Fruit fly (Drosophila melanogaster) whole organism, adult: ENCODE results near the gene S6k.

Experiments used
- CG11617 ChIP-seq: fragments of 200-800 bp; sonication (Bioruptor generic); optimal IDR thresholded peaks from 2 replicates; lab custom pipeline; 2017; ENCODE audit warnings: mild to moderate bottlenecking, missing biosample characterization, missing genetic modification reagents, missing genetic modification characterization
- CG12768 ChIP-seq: fragments of 200-800 bp; sonication (Bioruptor generic); optimal IDR thresholded peaks from 2 replicates; lab custom pipeline; 2017; ENCODE audit warnings: missing biosample characterization, missing genetic modification characterization, mild to moderate bottlenecking, moderate library complexity, missing genetic modification reagents
- CG14711 ChIP-seq: fragments of 200-800 bp; sonication (Bioruptor generic); optimal IDR thresholded peaks from 2 replicates; lab custom pipeline; 2018; ENCODE audit warnings: missing biosample characterization, mild to moderate bottlenecking, missing genetic modification characterization, moderate library complexity
- CG1620 ChIP-seq: fragments of 200-800 bp; sonication (Bioruptor generic); optimal IDR thresholded peaks from 2 replicates; lab custom pipeline; 2016; ENCODE audit warnings: missing biosample characterization, missing genetic modification characterization
- CG33017 ChIP-seq: fragments of 200-800 bp; sonication (Bioruptor generic); optimal IDR thresholded peaks from 2 replicates; lab custom pipeline; 2018; ENCODE audit warnings: missing biosample characterization, mild to moderate bottlenecking, missing genetic modification characterization, moderate library complexity
- CG5204 ChIP-seq: fragments of 200-800 bp; sonication (Bioruptor generic); optimal IDR thresholded peaks from 2 replicates; lab custom pipeline; 2016; ENCODE audit warnings: missing biosample characterization, missing genetic modification characterization
- CG7045 ChIP-seq: fragments of 200-800 bp; sonication (Bioruptor generic); optimal IDR thresholded peaks from 2 replicates; lab custom pipeline; 2017; ENCODE audit warnings: missing biosample characterization, mild to moderate bottlenecking, missing genetic modification characterization
- CG7101 ChIP-seq: fragments of 200-800 bp; sonication (Bioruptor generic); optimal IDR thresholded peaks from 2 replicates; lab custom pipeline; 2018; ENCODE audit warnings: missing biosample characterization, mild to moderate bottlenecking, missing genetic modification characterization, moderate library complexity
- Clk ChIP-seq: fragments of 200-800 bp; sonication (Bioruptor generic); optimal IDR thresholded peaks from 2 replicates; lab custom pipeline; 2017; ENCODE audit warnings: missing biosample characterization, missing genetic modification characterization
- Crg-1 ChIP-seq: fragments of 200-800 bp; sonication (Bioruptor generic); optimal IDR thresholded peaks from 2 replicates; lab custom pipeline; 2016; ENCODE audit warnings: missing biosample characterization, missing genetic modification characterization
- Hr96 ChIP-seq: fragments of 200-800 bp; sonication (Bioruptor generic); optimal IDR thresholded peaks from 2 replicates; lab custom pipeline; 2016; ENCODE audit warnings: missing biosample characterization, missing genetic modification characterization
- Mnt ChIP-seq: fragments of 200-800 bp; sonication (Bioruptor generic); optimal IDR thresholded peaks from 2 replicates; lab custom pipeline; 2016; ENCODE audit warnings: missing biosample characterization, mild to moderate bottlenecking, missing genetic modification characterization
- bab1 ChIP-seq: fragments of 200-800 bp; sonication (Bioruptor generic); optimal IDR thresholded peaks from 3 replicates; lab custom pipeline; 2019; ENCODE audit warnings: missing biosample characterization, mild to moderate bottlenecking, missing genetic modification characterization, moderate library complexity
- cic ChIP-seq: fragments of 200-800 bp; sonication (Bioruptor generic); optimal IDR thresholded peaks from 2 replicates; lab custom pipeline; 2017; ENCODE audit warnings: missing biosample characterization, mild to moderate bottlenecking, missing genetic modification characterization, moderate library complexity
- cnc ChIP-seq, 2 experiments: fragments of >200 bp; optimal IDR thresholded peaks; 2 replicates each; lab custom pipeline; 2017
- kay ChIP-seq: fragments of 200-800 bp; sonication (Bioruptor generic); peaks from one replicate; lab custom pipeline; 2016; ENCODE audit warnings: missing biosample characterization, missing genetic modification characterization, borderline replicate concordance
- ovo ChIP-seq: fragments of 200-800 bp; sonication (Bioruptor generic); optimal IDR thresholded peaks from 2 replicates; lab custom pipeline; 2016; ENCODE audit warnings: missing biosample characterization, missing genetic modification characterization
- pad ChIP-seq: fragments of 200-800 bp; sonication (Bioruptor generic); optimal IDR thresholded peaks from 3 replicates; lab custom pipeline; 2017; ENCODE audit warnings: missing biosample characterization, missing genetic modification characterization, mild to moderate bottlenecking, moderate library complexity, missing genetic modification reagents
- tj ChIP-seq: fragments of 200-800 bp; sonication (Bioruptor generic); optimal IDR thresholded peaks from 3 replicates; lab custom pipeline; 2017; ENCODE audit warnings: missing biosample characterization, mild to moderate bottlenecking, missing genetic modification characterization, moderate library complexity
- toe ChIP-seq: fragments of 200-800 bp; sonication (Bioruptor generic); optimal IDR thresholded peaks from 2 replicates; lab custom pipeline; 2016; ENCODE audit warnings: missing biosample characterization, missing genetic modification characterization

The S6k gene

DNA sequence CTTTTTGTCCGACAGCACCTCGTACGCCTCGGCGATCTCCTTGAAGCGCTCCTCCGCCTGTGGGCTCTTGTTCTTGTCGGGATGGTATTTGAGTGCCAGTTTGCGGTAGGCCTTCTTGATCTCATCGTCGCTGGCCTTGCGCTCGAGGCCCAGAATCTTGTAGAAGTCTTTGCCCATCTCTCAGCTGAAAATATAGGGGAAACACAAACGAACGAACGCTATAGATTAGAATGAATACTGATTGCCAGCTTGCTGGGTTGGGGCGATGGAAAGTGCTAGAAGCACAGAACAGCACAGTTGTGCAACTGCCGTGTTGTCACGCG lies 59.4 kb downstream of the S6k start:
- TF ChIP-seq Crg-1 (GFP tag; lab: Kevin White, UChicago) (no peak), ovo (GFP tag; lab: Kevin White, UChicago) (no peak), Clk (GFP tag; lab: Kevin White, UChicago) (peak; percentile 88)

- TF ChIP-seq tj (GFP tag; lab: Kevin White, UChicago) (no peak), CG1620 (GFP tag; lab: Kevin White, UChicago) (peak; percentile 9), CG7045 (no peak), CG7101 (tag; lab: Kevin White, UChicago) (no peak), CG14711 (tag; lab: Kevin White, UChicago) (no peak), CG11617 (no peak), ovo (GFP tag; lab: Kevin White, UChicago) (peak; percentile 51), toe (GFP tag; lab: Kevin White, UChicago) (no peak), cic (GFP tag; lab: Kevin White, UChicago) (peak; percentile 13), kay (GFP tag; lab: Kevin White, UChicago) (peak; percentile 91), Clk (GFP tag; lab: Kevin White, UChicago) (peak; percentile 62), CG33017 (tag; lab: Kevin White, UChicago) (no peak), Mnt (peak; percentile 11), bab1 (peak; percentile 60), Hr96 (GFP tag; lab: Kevin White, UChicago) (no peak), cnc (optimal IDR thresholded peaks at IDR 0.05; lab: Kevin White, UChicago) (no peak), pad (GFP tag; lab: Kevin White, UChicago) (no peak), CG12768 (GFP tag; lab: Kevin White, UChicago) (no peak), CG5204 (no peak), Crg-1 (GFP tag; lab: Kevin White, UChicago) (no peak)
Observed at dm6 chr3L:5749616-5750336, 61.0 kb downstream of the S6k start.
